Worm (Caenorhabditis elegans) whole organism, L1 larva: ENCODE measurements around the gene suf-1.

Source experiments
- C16A3.4 ChIP-seq: fragments of 150-350 bp; optimal IDR thresholded peaks from 2 replicates; lab custom pipeline; 2014; ENCODE audit warnings: missing biosample characterization, missing genetic modification characterization
- C34B4.2 ChIP-seq: sonication (generic microtip); optimal IDR thresholded peaks from 2 replicates; lab custom pipeline; 2017; ENCODE audit warnings: mild to moderate bottlenecking, missing genetic modification characterization, missing compliant biosample characterization
- F16B12.6 ChIP-seq: fragments of 150-350 bp; optimal IDR thresholded peaks from 2 replicates; lab custom pipeline; 2014; ENCODE audit warnings: missing biosample characterization, missing genetic modification characterization
- aha-1 ChIP-seq: fragments of 150-350 bp; optimal IDR thresholded peaks from 2 replicates; lab custom pipeline; 2014; ENCODE audit warnings: missing biosample characterization, missing genetic modification characterization
- aly-2 ChIP-seq: fragments of 150-350 bp; optimal IDR thresholded peaks from 2 replicates; lab custom pipeline; 2014; ENCODE audit warnings: missing biosample characterization, missing genetic modification characterization
- ama-1 ChIP-seq: fragments of 150-350 bp; optimal IDR thresholded peaks from 2 replicates; lab custom pipeline; 2014
- blmp-1 ChIP-seq: fragments of 150-350 bp; optimal IDR thresholded peaks from 2 replicates; lab custom pipeline; 2014; ENCODE audit warnings: missing biosample characterization, missing genetic modification characterization
- ceh-63 ChIP-seq: fragments of 200-800 bp; sonication (Bioruptor generic); optimal IDR thresholded peaks from 2 replicates; lab custom pipeline; 2018; ENCODE audit warnings: mild to moderate bottlenecking, missing genetic modification characterization, missing compliant biosample characterization
- dpl-1 ChIP-seq, 3 experiments: fragments of 150-350 bp in 2 of 3; sonication (generic microtip) in 1 of 3; optimal IDR thresholded peaks; 2 replicates each; lab custom pipeline; 2014 to 2017; ENCODE audit warnings: missing biosample characterization in 3 of 3, missing genetic modification characterization in 3 of 3, missing genetic modification reagents in 3 of 3
- dsc-1 ChIP-seq: sonication (generic microtip); optimal IDR thresholded peaks from 2 replicates; lab custom pipeline; 2016; ENCODE audit warnings: mild to moderate bottlenecking, missing genetic modification characterization, missing compliant biosample characterization
- elt-2 ChIP-seq: sonication (generic microtip); optimal IDR thresholded peaks from 2 replicates; lab custom pipeline; 2016; ENCODE audit warnings: missing genetic modification characterization, mild to moderate bottlenecking, inconsistent platforms, missing compliant biosample characterization, missing genetic modification reagents
- elt-3 ChIP-seq, 6 experiments: fragments of 150-350 bp in 1 of 6; sonication (generic microtip); optimal IDR thresholded peaks; 2 replicates each; lab custom pipeline; 2017 to 2018; ENCODE audit warnings: missing biosample characterization in 6 of 6, missing genetic modification characterization in 6 of 6, inconsistent platforms in 1 of 6
- fkh-10 ChIP-seq: sonication (generic microtip); optimal IDR thresholded peaks from 2 replicates; lab custom pipeline; 2017; ENCODE audit warnings: missing biosample characterization, missing genetic modification reagents, missing genetic modification characterization
- fkh-8 ChIP-seq: sonication (generic microtip); optimal IDR thresholded peaks from 2 replicates; lab custom pipeline; 2016; ENCODE audit warnings: mild to moderate bottlenecking, missing genetic modification characterization, missing compliant biosample characterization
- fos-1 ChIP-seq: fragments of 150-350 bp; optimal IDR thresholded peaks from 2 replicates; lab custom pipeline; 2014; ENCODE audit warnings: missing biosample characterization, missing genetic modification characterization
- grh-1 ChIP-seq: fragments of 200-800 bp; sonication (Bioruptor generic); IDR thresholded peaks from 2 replicates; pipeline ENCODE4 v1.3.6; 2022; ENCODE audit warnings: missing genetic modification reagents, missing genetic modification characterization, missing compliant biosample characterization
- hlh-17 ChIP-seq: fragments of 200-800 bp; sonication (Bioruptor generic); optimal IDR thresholded peaks from 2 replicates; lab custom pipeline; 2018; ENCODE audit warnings: missing genetic modification characterization, mild to moderate bottlenecking, missing compliant biosample characterization, moderate library complexity, borderline replicate concordance
- hlh-4 ChIP-seq: sonication (generic microtip); optimal IDR thresholded peaks from 2 replicates; lab custom pipeline; 2016; ENCODE audit warnings: mild to moderate bottlenecking, missing genetic modification characterization, missing compliant biosample characterization
- irx-1 ChIP-seq: sonication (generic microtip); optimal IDR thresholded peaks from 2 replicates; lab custom pipeline; 2016; ENCODE audit warnings: missing genetic modification characterization, missing compliant biosample characterization
- jun-1 ChIP-seq: fragments of 150-350 bp; optimal IDR thresholded peaks from 2 replicates; lab custom pipeline; 2014; ENCODE audit warnings: missing biosample characterization, missing genetic modification reagents, missing genetic modification characterization
- lin-13 ChIP-seq: fragments of 150-350 bp; optimal IDR thresholded peaks from 2 replicates; lab custom pipeline; 2014; ENCODE audit warnings: missing biosample characterization, missing genetic modification reagents, missing genetic modification characterization
- lin-35 ChIP-seq, 2 experiments: fragments of 150-350 bp; optimal IDR thresholded peaks; 2 replicates each; lab custom pipeline; 2014; ENCODE audit warnings: missing biosample characterization in 2 of 2, missing genetic modification characterization in 2 of 2, missing genetic modification reagents in 2 of 2
- mep-1 ChIP-seq: fragments of 150-350 bp; optimal IDR thresholded peaks from 2 replicates; lab custom pipeline; 2014; ENCODE audit warnings: missing biosample characterization, missing genetic modification characterization
- nhr-11 ChIP-seq: fragments of 150-350 bp; optimal IDR thresholded peaks from 2 replicates; lab custom pipeline; 2014; ENCODE audit warnings: missing biosample characterization, missing genetic modification characterization
- nhr-71 ChIP-seq: sonication (generic microtip); optimal IDR thresholded peaks from 2 replicates; lab custom pipeline; 2016; ENCODE audit warnings: mild to moderate bottlenecking, missing genetic modification characterization, moderate library complexity, missing compliant biosample characterization
- nhr-77 ChIP-seq: fragments of 150-350 bp; optimal IDR thresholded peaks from 2 replicates; lab custom pipeline; 2014; ENCODE audit warnings: missing biosample characterization, missing genetic modification characterization
- nhr-90 ChIP-seq: sonication (generic microtip); optimal IDR thresholded peaks from 2 replicates; lab custom pipeline; 2016; ENCODE audit warnings: mild to moderate bottlenecking, missing genetic modification characterization, missing compliant biosample characterization; ENCODE audit not compliant: poor library complexity
- snpc-4 ChIP-seq: fragments of 150-350 bp; optimal IDR thresholded peaks from 2 replicates; lab custom pipeline; 2014; ENCODE audit warnings: missing biosample characterization, missing genetic modification characterization
- sup-37 ChIP-seq: fragments of 200-800 bp; sonication (Bioruptor generic); optimal IDR thresholded peaks from 2 replicates; lab custom pipeline; 2018; ENCODE audit warnings: mild to moderate bottlenecking, missing genetic modification characterization, missing compliant biosample characterization
- swsn-7 ChIP-seq: sonication (generic microtip); optimal IDR thresholded peaks from 2 replicates; lab custom pipeline; 2016; ENCODE audit warnings: missing genetic modification characterization, missing compliant biosample characterization
- tbx-2 ChIP-seq: sonication (generic microtip); optimal IDR thresholded peaks from 2 replicates; lab custom pipeline; 2016; ENCODE audit warnings: missing genetic modification characterization, missing compliant biosample characterization
- unc-30 ChIP-seq: sonication (generic microtip); optimal IDR thresholded peaks from 2 replicates; lab custom pipeline; 2017; ENCODE audit warnings: missing biosample characterization, missing genetic modification characterization
- unc-62 ChIP-seq: fragments of 150-350 bp; optimal IDR thresholded peaks from 2 replicates; lab custom pipeline; 2014; ENCODE audit warnings: missing biosample characterization, missing genetic modification reagents, missing genetic modification characterization
- zip-4 ChIP-seq: fragments of 200-800 bp; sonication (Bioruptor generic); optimal IDR thresholded peaks from 2 replicates; lab custom pipeline; 2018; ENCODE audit warnings: mild to moderate bottlenecking, missing genetic modification characterization, moderate library complexity, missing compliant biosample characterization
- ztf-4 ChIP-seq: fragments of 150-350 bp; optimal IDR thresholded peaks from 2 replicates; lab custom pipeline; 2014; ENCODE audit warnings: missing biosample characterization, missing genetic modification characterization

suf-1 gene

DNA sequence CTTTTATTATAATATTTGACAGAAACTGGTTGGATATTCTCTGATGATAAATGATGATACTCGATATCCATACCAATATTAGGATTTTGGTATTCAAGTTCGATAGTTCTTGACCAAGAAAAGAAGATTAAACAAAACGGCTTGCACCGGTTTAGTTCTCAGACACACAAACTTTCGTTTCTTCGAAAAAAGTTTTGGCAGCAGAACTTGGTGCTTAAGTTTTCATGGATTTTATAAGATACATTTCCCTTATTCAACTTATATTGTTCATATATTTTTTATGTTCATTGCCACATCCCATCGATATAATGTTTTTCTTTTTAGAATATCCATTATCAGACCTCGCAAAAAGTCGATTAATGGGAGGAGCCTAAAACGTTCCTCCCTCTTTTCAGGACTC is 13.0 kb upstream of the suf-1 start, which contains the start of gene aptf-4:
Gene aptf-4, plus strand, starts transcription at position 301 of the 400 bp plus-strand sequence.
- TF ChIP-seq fkh-10 (GFP tag; lab: Kevin White, UChicago) (no peak), unc-30 (tag; lab: Kevin White, UChicago) (no peak), irx-1 (tag; lab: Kevin White, UChicago) (no peak), zip-4 (GFP tag; lab: Kevin White, UChicago) (no peak), lin-35 (GFP tag; optimal IDR thresholded peaks at IDR 0.05; lab: Kevin White, UChicago) (no peak), elt-3 (tag; optimal IDR thresholded peaks at IDR 0.05; lab: Kevin White, UChicago) (no peak), hlh-4 (no peak), swsn-7 (no peak), nhr-77 (tag; lab: Kevin White, UChicago) (no peak), nhr-11 (no peak), elt-2 (tag; lab: Kevin White, UChicago) (no peak), ceh-63 (GFP tag; lab: Kevin White, UChicago) (no peak), F16B12.6 (no peak), dsc-1 (tag; lab: Kevin White, UChicago) (no peak), fos-1 (tag; lab: Kevin White, UChicago) (no peak), jun-1 (tag; lab: Kevin White, UChicago) (no peak), C16A3.4 (tag; lab: Kevin White, UChicago) (no peak), hlh-17 (GFP tag; lab: Kevin White, UChicago) (no peak), lin-13 (GFP tag; lab: Kevin White, UChicago) (no peak), mep-1 (tag; lab: Kevin White, UChicago) (no peak)

DNA sequence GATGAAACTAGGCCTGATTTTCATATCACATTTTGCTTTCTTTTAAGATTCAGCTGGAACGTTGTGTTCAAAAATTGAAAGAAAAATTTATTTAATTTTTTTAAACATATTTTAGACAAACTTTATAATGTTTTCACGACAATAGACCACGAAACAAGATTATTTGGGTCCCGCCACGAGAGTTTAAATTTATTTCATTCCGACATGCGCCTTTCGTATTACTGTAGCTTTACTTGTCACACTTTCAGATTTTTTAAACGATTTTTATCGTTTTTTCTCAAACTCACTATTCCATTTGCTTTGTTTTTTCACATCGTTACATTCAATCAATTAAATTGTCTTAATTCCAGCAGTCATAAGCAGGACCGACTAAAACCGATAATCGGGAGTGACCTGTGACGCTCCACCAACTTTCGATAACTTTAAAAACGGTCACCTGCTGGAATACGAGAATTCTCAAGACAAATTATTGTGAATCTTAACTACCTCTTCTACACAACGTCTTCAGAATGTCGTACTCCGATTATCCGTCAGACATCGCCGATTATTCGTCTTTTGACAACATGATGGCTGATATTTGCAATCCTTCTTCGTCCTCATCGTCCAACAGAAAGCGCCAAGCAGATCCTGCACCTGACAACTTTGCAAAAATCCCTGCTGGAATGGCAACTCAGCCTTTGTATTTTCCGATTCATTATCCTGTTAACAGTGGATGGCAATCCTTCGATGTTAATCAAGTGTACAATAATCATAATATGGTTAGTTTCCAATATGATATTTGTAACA is 9.6 kb upstream of the suf-1 start, which contains the start of gene aptf-3:
Gene aptf-3, plus strand, starts transcription at position 351 of the 786 bp plus-strand sequence.
- TF ChIP-seq dsc-1 (tag; lab: Kevin White, UChicago) (no peak), dpl-1 (GFP tag; optimal IDR thresholded peaks at IDR 0.05; lab: Kevin White, UChicago) (no peak), tbx-2 (tag; lab: Kevin White, UChicago) (no peak), unc-62 (GFP tag; lab: Kevin White, UChicago) (no peak), nhr-90 (tag; lab: Kevin White, UChicago) (no peak), grh-1 (GFP tag; lab: Robert Waterston, UW) (no peak), fos-1 (tag; lab: Kevin White, UChicago) (no peak), ceh-63 (GFP tag; lab: Kevin White, UChicago) (no peak), sup-37 (no peak), aha-1 (tag; lab: Kevin White, UChicago) (no peak)
- TF ChIP-seq, all 84 proteins: peak for 0

DNA sequence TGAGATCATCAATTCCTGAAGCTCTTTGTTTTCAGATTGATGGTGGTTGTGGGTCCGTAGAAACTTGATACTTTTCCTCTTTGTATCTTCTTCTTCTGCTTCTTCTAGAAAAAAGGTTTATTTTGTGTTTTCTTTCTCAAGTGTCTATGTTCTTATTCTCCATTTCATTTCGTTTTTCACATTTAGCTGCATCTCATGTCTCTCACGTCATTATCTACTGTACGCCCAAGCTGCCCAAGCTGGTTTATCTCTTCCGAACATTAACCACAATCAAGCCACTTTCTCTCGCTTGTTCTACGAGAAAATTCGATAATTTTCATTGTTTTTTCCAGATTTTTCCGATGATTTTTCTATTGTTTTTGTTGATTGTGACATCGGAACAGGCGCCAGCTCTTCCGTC is 4.4 kb upstream of the suf-1 start, which contains the start of gene F28C6.5:
Gene F28C6.5, plus strand, starts transcription at position 301 of the 400 bp plus-strand sequence.
- no peak for TF ChIP-seq nhr-71 (tag; lab: Kevin White, UChicago)
- no peak for TF ChIP-seq aly-2
- TF ChIP-seq blmp-1 (tag; lab: Kevin White, UChicago) = peak; percentile 26
- no peak for TF ChIP-seq hlh-17 (GFP tag; lab: Kevin White, UChicago)

DNA sequence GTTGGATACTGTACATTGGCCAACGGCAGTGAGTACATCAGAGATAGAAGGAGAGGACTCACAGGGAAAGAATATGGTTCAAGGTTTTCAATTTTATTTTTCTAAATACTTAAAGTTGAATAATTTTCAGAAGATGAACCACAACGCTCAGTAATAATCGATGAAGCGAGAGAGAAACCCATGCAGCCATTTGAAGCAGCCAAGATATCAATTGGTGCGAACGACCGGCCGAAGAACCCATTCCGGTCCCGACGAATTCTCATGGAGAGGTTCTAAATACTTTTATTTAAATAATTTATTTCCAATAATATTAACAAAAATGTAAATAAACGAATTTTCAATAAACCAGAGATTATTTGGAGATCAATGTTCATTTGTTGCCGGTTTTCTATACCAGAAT is 3.5 kb upstream of the suf-1 start, which contains the start of gene pigg-1:
Gene pigg-1, minus strand, starts transcription at position 101 of the 400 bp plus-strand sequence.
- TF ChIP-seq fkh-8 (no peak), snpc-4 (no peak), blmp-1 (tag; lab: Kevin White, UChicago) (no peak), ama-1 (lab: Kevin White, UChicago) (no peak), nhr-71 (tag; lab: Kevin White, UChicago) (no peak), C34B4.2 (no peak), mep-1 (tag; lab: Kevin White, UChicago) (no peak), ztf-4 (tag; lab: Kevin White, UChicago) (no peak)
